Worm (Caenorhabditis elegans) whole organism, late embryonic: ENCODE measurements around the gene ife-5.

Source experiments
- C38D4.7 ChIP-seq: fragments of 200-800 bp; sonication (Bioruptor generic); optimal IDR thresholded peaks from 2 replicates; lab custom pipeline; 2018; ENCODE audit warnings: mild to moderate bottlenecking, missing genetic modification characterization, moderate library complexity, missing compliant biosample characterization
- T23F11.4 ChIP-seq: fragments of 200-800 bp; sonication (Bioruptor generic); optimal IDR thresholded peaks from 2 replicates; lab custom pipeline; 2018; ENCODE audit warnings: mild to moderate bottlenecking, missing genetic modification characterization, missing compliant biosample characterization
- ama-1 ChIP-seq: fragments of 150-350 bp; optimal IDR thresholded peaks from 2 replicates; lab custom pipeline; 2014
- ceh-18 ChIP-seq: sonication (generic microtip); optimal IDR thresholded peaks from 2 replicates; lab custom pipeline; 2016; ENCODE audit warnings: missing genetic modification characterization, missing compliant biosample characterization
- ceh-30 ChIP-seq: fragments of 150-350 bp; optimal IDR thresholded peaks from 2 replicates; lab custom pipeline; 2014; ENCODE audit warnings: missing biosample characterization, missing genetic modification characterization
- ceh-31 ChIP-seq: sonication (generic microtip); optimal IDR thresholded peaks from 2 replicates; lab custom pipeline; 2016; ENCODE audit warnings: missing genetic modification characterization, missing compliant biosample characterization
- ceh-34 ChIP-seq: sonication (generic microtip); optimal IDR thresholded peaks from 2 replicates; lab custom pipeline; 2016; ENCODE audit warnings: mild to moderate bottlenecking, missing genetic modification characterization, missing compliant biosample characterization
- ceh-9 ChIP-seq: sonication (generic microtip); optimal IDR thresholded peaks from 2 replicates; lab custom pipeline; 2016; ENCODE audit warnings: mild to moderate bottlenecking, missing genetic modification characterization, inconsistent platforms, missing compliant biosample characterization
- che-1 ChIP-seq: sonication (generic microtip); optimal IDR thresholded peaks from 2 replicates; lab custom pipeline; 2016; ENCODE audit warnings: mild to moderate bottlenecking, missing genetic modification characterization, missing compliant biosample characterization
- dve-1 ChIP-seq: sonication (generic microtip); optimal IDR thresholded peaks from 2 replicates; lab custom pipeline; 2017; ENCODE audit warnings: antibody characterized with exemption, mild to moderate bottlenecking, missing genetic modification characterization, missing compliant biosample characterization
- elt-2 ChIP-seq: sonication (generic microtip); optimal IDR thresholded peaks from 2 replicates; lab custom pipeline; 2016; ENCODE audit warnings: missing genetic modification reagents, missing genetic modification characterization, missing compliant biosample characterization
- elt-4 ChIP-seq: sonication (generic microtip); optimal IDR thresholded peaks from 2 replicates; lab custom pipeline; 2016; ENCODE audit warnings: missing genetic modification characterization, missing compliant biosample characterization
- ets-4 ChIP-seq: sonication (generic microtip); optimal IDR thresholded peaks from 2 replicates; lab custom pipeline; 2016; ENCODE audit warnings: missing genetic modification characterization, missing compliant biosample characterization
- fax-1 ChIP-seq: sonication (generic microtip); optimal IDR thresholded peaks from 2 replicates; lab custom pipeline; 2016; ENCODE audit warnings: missing genotype, missing genetic modification characterization, missing compliant biosample characterization
- hlh-13 ChIP-seq: fragments of 200-800 bp; sonication (Bioruptor generic); optimal IDR thresholded peaks from 2 replicates; lab custom pipeline; 2018; ENCODE audit warnings: mild to moderate bottlenecking, missing genetic modification characterization, missing compliant biosample characterization
- hlh-15 ChIP-seq: sonication (generic microtip); optimal IDR thresholded peaks from 2 replicates; lab custom pipeline; 2016; ENCODE audit warnings: missing genetic modification characterization, missing compliant biosample characterization
- hlh-30 ChIP-seq: sonication (generic microtip); optimal IDR thresholded peaks from 2 replicates; lab custom pipeline; 2017; ENCODE audit warnings: antibody characterized with exemption, missing genetic modification characterization, missing compliant biosample characterization; ENCODE audit not compliant: insufficient read depth
- hlh-8 ChIP-seq: sonication (generic microtip); optimal IDR thresholded peaks from 2 replicates; lab custom pipeline; 2016; ENCODE audit warnings: missing genotype, missing genetic modification characterization, missing compliant biosample characterization
- nfya-1 ChIP-seq: sonication (generic microtip); optimal IDR thresholded peaks from 2 replicates; lab custom pipeline; 2017; ENCODE audit warnings: missing genetic modification characterization, mild to moderate bottlenecking, missing compliant biosample characterization, antibody characterized with exemption, moderate library complexity
- npax-4 ChIP-seq: sonication (generic microtip); optimal IDR thresholded peaks from 2 replicates; lab custom pipeline; 2016; ENCODE audit warnings: missing genetic modification characterization, missing compliant biosample characterization
- odd-2 ChIP-seq: sonication (generic microtip); optimal IDR thresholded peaks from 2 replicates; lab custom pipeline; 2017; ENCODE audit warnings: antibody characterized with exemption, mild to moderate bottlenecking, missing genetic modification characterization, missing compliant biosample characterization
- pat-9 ChIP-seq: fragments of 200-800 bp; sonication (Bioruptor generic); optimal IDR thresholded peaks from 2 replicates; lab custom pipeline; 2018; ENCODE audit warnings: mild to moderate bottlenecking, missing genetic modification characterization, moderate library complexity, missing compliant biosample characterization
- pax-1 ChIP-seq: fragments of 150-350 bp; optimal IDR thresholded peaks from 2 replicates; lab custom pipeline; 2014; ENCODE audit warnings: missing biosample characterization, missing genetic modification characterization
- pha-2 ChIP-seq: sonication (generic microtip); optimal IDR thresholded peaks from 2 replicates; lab custom pipeline; 2017; ENCODE audit warnings: mild to moderate bottlenecking, missing genetic modification characterization, missing compliant biosample characterization
- ref-2 ChIP-seq: sonication (generic microtip); optimal IDR thresholded peaks from 2 replicates; lab custom pipeline; 2016; ENCODE audit warnings: missing genetic modification characterization, missing compliant biosample characterization
- sdc-2 ChIP-seq: sonication (generic microtip); optimal IDR thresholded peaks from 2 replicates; lab custom pipeline; 2016; ENCODE audit warnings: missing genotype, missing genetic modification characterization, missing compliant biosample characterization
- sox-2 ChIP-seq: fragments of 200-800 bp; sonication (Bioruptor generic); IDR thresholded peaks from 2 replicates; pipeline ENCODE4 v1.3.6; 2022; ENCODE audit warnings: missing genetic modification reagents, missing genetic modification characterization, missing compliant biosample characterization
- sox-4 ChIP-seq: sonication (generic microtip); optimal IDR thresholded peaks from 2 replicates; lab custom pipeline; 2017; ENCODE audit warnings: mild to moderate bottlenecking, missing genetic modification characterization, inconsistent platforms, missing compliant biosample characterization
- syd-9 ChIP-seq: sonication (generic microtip); optimal IDR thresholded peaks from 2 replicates; lab custom pipeline; 2016; ENCODE audit warnings: mild to moderate bottlenecking, missing genetic modification characterization, moderate library complexity, missing compliant biosample characterization
- unc-55 ChIP-seq: sonication (generic microtip); optimal IDR thresholded peaks from 2 replicates; lab custom pipeline; 2017; ENCODE audit warnings: missing biosample characterization, missing genetic modification reagents, missing genetic modification characterization
- unc-86 ChIP-seq: sonication (generic microtip); optimal IDR thresholded peaks from 2 replicates; lab custom pipeline; 2016; ENCODE audit warnings: missing genetic modification characterization, missing compliant biosample characterization
- zip-5 ChIP-seq: sonication (generic microtip); optimal IDR thresholded peaks from 2 replicates; lab custom pipeline; 2016; ENCODE audit warnings: missing genetic modification characterization, missing compliant biosample characterization
- ztf-16 ChIP-seq: sonication (generic microtip); optimal IDR thresholded peaks from 2 replicates; lab custom pipeline; 2017; ENCODE audit warnings: missing genetic modification characterization, missing compliant biosample characterization

ife-5 gene

DNA sequence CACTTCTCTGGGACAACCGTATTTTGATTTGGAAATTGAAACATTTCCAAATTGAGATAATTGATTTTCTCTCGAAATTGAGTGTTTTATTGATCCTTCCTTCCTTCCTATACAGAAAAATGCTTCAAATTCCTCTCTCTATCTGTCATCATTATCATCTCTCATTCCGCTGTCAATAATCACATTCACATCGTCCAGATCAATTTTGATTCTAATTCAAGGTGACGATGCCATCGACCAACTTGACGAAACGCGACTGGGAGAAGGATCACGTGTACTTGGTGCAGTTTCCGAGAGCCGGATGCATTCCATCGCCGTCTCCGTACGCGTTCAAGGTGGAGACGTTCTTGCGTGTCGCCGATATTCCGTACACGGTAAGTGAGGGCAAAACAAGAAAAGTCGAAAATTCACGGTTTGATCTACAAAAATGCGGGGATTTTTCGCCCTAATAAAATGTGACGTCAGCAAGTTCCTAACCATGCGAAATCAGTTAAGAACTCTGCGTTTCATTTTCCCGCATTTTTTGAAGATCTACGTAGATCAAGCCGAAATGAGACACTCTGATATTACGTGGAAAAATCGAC, 16.4 kb upstream of the ife-5 start, which contains the start of gene faxc-1:
Gene faxc-1 (plus strand): TSS at position 222 of the 584 bp plus-strand sequence.
- TF ChIP-seq ceh-9 (tag; lab: Kevin White, UChicago) = no peak
- peak; percentile 29 for TF ChIP-seq unc-55 (GFP tag; lab: Kevin White, UChicago)

- no peak for TF ChIP-seq pax-1
- TF ChIP-seq hlh-13 (GFP tag; lab: Kevin White, UChicago) = no peak
- no peak for TF ChIP-seq hlh-8 (tag; lab: Kevin White, UChicago)
- TF ChIP-seq che-1 (tag; lab: Kevin White, UChicago) = no peak
- TF ChIP-seq elt-4 = no peak
- TF ChIP-seq pha-2 = no peak
- no peak for TF ChIP-seq sdc-2
- TF ChIP-seq ztf-16 (tag; lab: Kevin White, UChicago) = no peak
- no peak for TF ChIP-seq unc-86 (tag; lab: Kevin White, UChicago)
- TF ChIP-seq ceh-18 (tag; lab: Kevin White, UChicago) = no peak
- TF ChIP-seq odd-2 = no peak
- TF ChIP-seq fax-1 (tag; lab: Kevin White, UChicago) = no peak
- no peak for TF ChIP-seq ceh-9 (tag; lab: Kevin White, UChicago)
- TF ChIP-seq syd-9 = no peak
- TF ChIP-seq T23F11.4 (GFP tag; lab: Kevin White, UChicago) = no peak
- TF ChIP-seq dve-1 (tag; lab: Kevin White, UChicago) = no peak
Measured at ce11 chrII:12264847-12265246, 15.6 kb upstream of the ife-5 start.

DNA sequence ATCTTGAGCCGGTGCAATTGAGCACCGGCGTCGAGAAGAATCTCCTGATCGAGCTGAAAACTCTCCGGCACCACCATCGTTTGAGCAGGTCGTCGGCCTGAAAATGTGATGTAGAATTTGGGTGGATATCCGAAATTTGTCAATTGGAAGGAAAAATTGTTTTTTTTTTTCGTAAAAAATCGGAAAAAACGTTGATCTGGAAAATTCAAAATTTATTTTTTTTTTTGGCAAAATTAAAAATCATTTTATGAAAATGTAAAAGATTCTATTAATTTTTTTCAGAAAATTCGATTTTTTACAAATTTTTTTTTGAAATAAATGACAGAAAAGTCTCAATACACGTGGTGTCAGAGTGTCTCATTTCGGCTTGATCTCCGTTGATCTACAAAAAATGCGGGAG, 14.3 kb upstream of the ife-5 start, which contains the start of gene tric-1B.1:
Gene tric-1B.1 (minus strand): TSS at position 101 of the 400 bp plus-strand sequence.
- TF ChIP-seq sox-2 (GFP tag; lab: Robert Waterston, UW) = no peak
- no peak for TF ChIP-seq ceh-30 (tag; lab: Kevin White, UChicago)
- no peak for TF ChIP-seq hlh-30 (tag; lab: Kevin White, UChicago)
- TF ChIP-seq hlh-15 = no peak
- TF ChIP-seq unc-55 (GFP tag; lab: Kevin White, UChicago) = no peak
- TF ChIP-seq ceh-9 (tag; lab: Kevin White, UChicago) = no peak
- TF ChIP-seq npax-4 = no peak
- TF ChIP-seq ets-4 (tag; lab: Kevin White, UChicago) = no peak
- no peak for TF ChIP-seq che-1 (tag; lab: Kevin White, UChicago)

DNA sequence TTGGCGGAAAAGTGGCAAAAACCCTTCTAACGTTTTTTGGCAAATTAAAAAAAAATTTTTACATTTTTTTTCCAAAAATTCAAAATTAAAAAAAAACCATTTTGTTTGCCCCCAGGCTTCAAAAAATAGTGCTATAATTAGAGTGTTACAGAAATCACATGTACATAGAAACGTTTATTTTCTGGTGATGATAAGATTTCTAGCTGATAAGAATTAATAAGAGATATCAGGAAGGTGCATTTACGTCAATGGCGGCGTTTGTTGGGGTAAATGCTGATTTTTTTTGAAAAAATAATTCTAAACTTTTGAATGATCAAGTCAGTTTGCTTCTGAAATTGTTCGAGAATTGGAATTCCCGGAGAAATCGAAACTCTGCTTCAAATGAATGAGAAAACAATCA, 13.7 kb upstream of the ife-5 start:
- TF ChIP-seq elt-2 (tag; lab: Kevin White, UChicago) (peak; percentile 76), elt-4 (no peak)
- TF ChIP-seq, all 69 proteins: peak for 1

- TF ChIP-seq zip-5 (tag; lab: Kevin White, UChicago) (no peak), pax-1 (no peak), pat-9 (tag; lab: Kevin White, UChicago) (peak; percentile 36), nfya-1 (tag; lab: Kevin White, UChicago) (peak; percentile 52)
Measured at ce11 chrII:12268857-12269256, 11.6 kb upstream of the ife-5 start.

- TF ChIP-seq C38D4.7 (GFP tag; lab: Kevin White, UChicago) = no peak
- no peak for TF ChIP-seq ama-1 (lab: Kevin White, UChicago)
- TF ChIP-seq ceh-34 = no peak
- TF ChIP-seq ceh-31 (tag; lab: Kevin White, UChicago) = no peak
- TF ChIP-seq sox-4 = no peak
- no peak for TF ChIP-seq ref-2 (tag; lab: Kevin White, UChicago)
- no peak for TF ChIP-seq unc-86 (tag; lab: Kevin White, UChicago)
Measured at ce11 chrII:12274944-12275343, 5.5 kb upstream of the ife-5 start, which contains the start of gene Y57A10A.27. Gene Y57A10A.27 (minus strand): TSS chrII:12275044.
